Worm (Caenorhabditis elegans) whole organism, L4 larva: ENCODE data around the gene C47E8.1.

ENCODE experiments used
- F26F4.8 ChIP-seq: fragments of 200-800 bp; sonication (Bioruptor generic); conservative IDR thresholded peaks from 2 replicates; pipeline ENCODE4 v1.3.6; 2022; ENCODE audit warnings: missing genetic modification characterization, missing compliant biosample characterization
- Y48G9A.11 ChIP-seq: fragments of 200-800 bp; sonication (Bioruptor generic); IDR thresholded peaks from 2 replicates; pipeline ENCODE4 v1.3.6; 2022; ENCODE audit warnings: missing genetic modification reagents, missing genetic modification characterization, missing compliant biosample characterization
- Y75B8A.6 ChIP-seq: fragments of 200-800 bp; sonication (Bioruptor generic); IDR thresholded peaks from 2 replicates; pipeline ENCODE4 v1.3.6; 2022; ENCODE audit warnings: missing genetic modification reagents, missing genetic modification characterization, missing compliant biosample characterization
- ZK546.5 ChIP-seq, 2 experiments: sonication (generic microtip); optimal IDR thresholded peaks; 2 replicates each; lab custom pipeline; 2017; ENCODE audit warnings: missing biosample characterization in 2 of 2, missing genetic modification characterization in 2 of 2
- aha-1 ChIP-seq: fragments of 150-350 bp; peaks from one replicate; lab custom pipeline; 2014; ENCODE audit warnings: missing biosample characterization, missing genetic modification characterization
- aly-2 ChIP-seq: sonication (generic microtip); optimal IDR thresholded peaks from 2 replicates; lab custom pipeline; 2018; ENCODE audit warnings: missing biosample characterization, missing genetic modification characterization
- ama-1 ChIP-seq: fragments of 150-350 bp; optimal IDR thresholded peaks from 2 replicates; lab custom pipeline; 2014; ENCODE audit warnings: inconsistent platforms, mixed read lengths
- ceh-20 ChIP-seq: fragments of 200-800 bp; sonication (Bioruptor generic); IDR thresholded peaks from 2 replicates; pipeline ENCODE4 v1.3.6; 2022; ENCODE audit warnings: missing genetic modification reagents, missing genetic modification characterization, missing compliant biosample characterization
- ceh-32 ChIP-seq: sonication (generic microtip); optimal IDR thresholded peaks from 2 replicates; lab custom pipeline; 2016; ENCODE audit warnings: mild to moderate bottlenecking, missing genetic modification characterization, missing compliant biosample characterization; ENCODE audit not compliant: poor library complexity
- ceh-44 ChIP-seq: fragments of 200-800 bp; sonication (Bioruptor generic); IDR thresholded peaks from 2 replicates; pipeline ENCODE4 v1.3.6; 2022; ENCODE audit warnings: missing genetic modification reagents, missing genetic modification characterization, missing compliant biosample characterization
- ceh-62 ChIP-seq: sonication (generic microtip); optimal IDR thresholded peaks from 2 replicates; lab custom pipeline; 2017; ENCODE audit warnings: missing biosample characterization, missing genetic modification characterization
- daf-12 ChIP-seq: fragments of 150-350 bp; optimal IDR thresholded peaks from 2 replicates; lab custom pipeline; 2014; ENCODE audit warnings: missing biosample characterization, missing genetic modification reagents, missing genetic modification characterization
- daf-16 ChIP-seq, 3 experiments: sonication (generic microtip); optimal IDR thresholded peaks; 2 replicates each; lab custom pipeline; 2016 to 2017; ENCODE audit warnings: missing genetic modification characterization in 3 of 3, missing genetic modification reagents in 3 of 3, mild to moderate bottlenecking in 2 of 3, missing compliant biosample characterization in 2 of 3, missing biosample characterization in 1 of 3, moderate library complexity in 1 of 3
- daf-19 ChIP-seq: fragments of 200-800 bp; sonication (Bioruptor generic); conservative IDR thresholded peaks from 2 replicates; pipeline ENCODE4 v1.3.6; 2022; ENCODE audit warnings: missing genetic modification characterization, missing compliant biosample characterization
- dmd-6 ChIP-seq: fragments of 200-800 bp; sonication (Bioruptor generic); IDR thresholded peaks from 2 replicates; pipeline ENCODE4 v1.3.6; 2022; ENCODE audit warnings: missing genetic modification reagents, missing genetic modification characterization, missing compliant biosample characterization
- dmd-8 ChIP-seq: fragments of 200-800 bp; sonication (Bioruptor generic); IDR thresholded peaks from 2 replicates; pipeline ENCODE4 v1.3.6; 2022; ENCODE audit warnings: missing genetic modification characterization, missing compliant biosample characterization
- egl-27 ChIP-seq: sonication (generic microtip); optimal IDR thresholded peaks from 3 replicates; lab custom pipeline; 2017; ENCODE audit warnings: missing biosample characterization, missing genetic modification reagents, missing genetic modification characterization
- hlh-30 ChIP-seq: sonication (generic microtip); optimal IDR thresholded peaks from 2 replicates; lab custom pipeline; 2017; ENCODE audit warnings: antibody characterized with exemption, mild to moderate bottlenecking, missing genetic modification characterization, missing compliant biosample characterization; ENCODE audit not compliant: insufficient read depth
- jun-1 ChIP-seq: fragments of 150-350 bp; optimal IDR thresholded peaks from 2 replicates; lab custom pipeline; 2014; ENCODE audit warnings: missing biosample characterization, missing genetic modification reagents, missing genetic modification characterization
- lin-39 ChIP-seq: fragments of 150-350 bp; optimal IDR thresholded peaks from 2 replicates; lab custom pipeline; 2014; ENCODE audit warnings: missing biosample characterization, missing genetic modification reagents, missing genetic modification characterization
- mdl-1 ChIP-seq, 2 experiments: fragments of 150-350 bp in 1 of 2; sonication (generic microtip) in 1 of 2; optimal IDR thresholded peaks; 2 replicates each; lab custom pipeline; 2014 to 2017; ENCODE audit warnings: missing biosample characterization in 2 of 2, missing genetic modification characterization in 2 of 2
- mes-2 ChIP-seq: sonication (generic microtip); optimal IDR thresholded peaks from 2 replicates; lab custom pipeline; 2016; ENCODE audit warnings: missing genotype, mild to moderate bottlenecking, missing genetic modification characterization, missing compliant biosample characterization; ENCODE audit not compliant: poor library complexity, severe bottlenecking
- mxl-2 ChIP-seq: fragments of 200-800 bp; sonication (Bioruptor generic); conservative IDR thresholded peaks from 2 replicates; pipeline ENCODE4 v1.3.6; 2022; ENCODE audit warnings: missing genetic modification reagents, missing genetic modification characterization, missing compliant biosample characterization
- mxl-3 ChIP-seq: fragments of 200-800 bp; sonication (Bioruptor generic); optimal IDR thresholded peaks from 2 replicates; lab custom pipeline; 2018; ENCODE audit warnings: mild to moderate bottlenecking, missing genetic modification characterization, missing compliant biosample characterization
- nhr-28 ChIP-seq: fragments of 150-350 bp; optimal IDR thresholded peaks from 2 replicates; lab custom pipeline; 2014; ENCODE audit warnings: missing biosample characterization, missing genetic modification characterization
- nhr-42 ChIP-seq: fragments of 200-800 bp; sonication (Bioruptor generic); IDR thresholded peaks from 2 replicates; pipeline ENCODE4 v1.3.6; 2022; ENCODE audit warnings: missing genetic modification characterization, missing compliant biosample characterization
- nhr-48 ChIP-seq: sonication (generic microtip); optimal IDR thresholded peaks from 2 replicates; lab custom pipeline; 2016; ENCODE audit warnings: mild to moderate bottlenecking, missing genetic modification characterization, missing compliant biosample characterization
- nhr-77 ChIP-seq: fragments of 150-350 bp; optimal IDR thresholded peaks from 2 replicates; lab custom pipeline; 2014; ENCODE audit warnings: missing biosample characterization, missing genetic modification characterization
- set-16 ChIP-seq: fragments of 200-800 bp; sonication (Bioruptor generic); IDR thresholded peaks from 2 replicates; pipeline ENCODE4 v1.3.6; 2022; ENCODE audit warnings: missing genetic modification reagents, missing genetic modification characterization, missing compliant biosample characterization
- snpc-1.2 ChIP-seq: fragments of 200-800 bp; sonication (Bioruptor generic); IDR thresholded peaks from 2 replicates; pipeline ENCODE4 v1.3.6; 2022; ENCODE audit warnings: missing genetic modification reagents, missing genetic modification characterization, missing compliant biosample characterization
- snpc-4 ChIP-seq: fragments of 150-350 bp; optimal IDR thresholded peaks from 2 replicates; lab custom pipeline; 2014; ENCODE audit warnings: missing biosample characterization, missing genetic modification characterization
- spr-1 ChIP-seq: sonication (generic microtip); optimal IDR thresholded peaks from 2 replicates; lab custom pipeline; 2016; ENCODE audit warnings: mild to moderate bottlenecking, missing genetic modification characterization, missing compliant biosample characterization
- spr-3 ChIP-seq: fragments of 200-800 bp; sonication (Bioruptor generic); optimal IDR thresholded peaks from 2 replicates; lab custom pipeline; 2018; ENCODE audit warnings: mild to moderate bottlenecking, missing genetic modification characterization, missing compliant biosample characterization
- unc-130 ChIP-seq: sonication (generic microtip); optimal IDR thresholded peaks from 2 replicates; lab custom pipeline; 2016; ENCODE audit warnings: missing genetic modification reagents, missing genetic modification characterization, missing compliant biosample characterization
- unc-39 ChIP-seq: sonication (generic microtip); optimal IDR thresholded peaks from 2 replicates; lab custom pipeline; 2017; ENCODE audit warnings: missing biosample characterization, missing genetic modification characterization
- unc-62 ChIP-seq, 3 experiments: fragments of 150-350 bp in 1 of 3; sonication (generic microtip); optimal IDR thresholded peaks in 2 of 3; peaks in 1 of 3; 1 replicate in 1 of 3; 2 replicates in 2 of 3; lab custom pipeline; 2014 to 2017; ENCODE audit warnings: missing biosample characterization in 3 of 3, missing genetic modification characterization in 3 of 3, missing genetic modification reagents in 3 of 3, missing genotype in 1 of 3

C47E8.1 gene

DNA sequence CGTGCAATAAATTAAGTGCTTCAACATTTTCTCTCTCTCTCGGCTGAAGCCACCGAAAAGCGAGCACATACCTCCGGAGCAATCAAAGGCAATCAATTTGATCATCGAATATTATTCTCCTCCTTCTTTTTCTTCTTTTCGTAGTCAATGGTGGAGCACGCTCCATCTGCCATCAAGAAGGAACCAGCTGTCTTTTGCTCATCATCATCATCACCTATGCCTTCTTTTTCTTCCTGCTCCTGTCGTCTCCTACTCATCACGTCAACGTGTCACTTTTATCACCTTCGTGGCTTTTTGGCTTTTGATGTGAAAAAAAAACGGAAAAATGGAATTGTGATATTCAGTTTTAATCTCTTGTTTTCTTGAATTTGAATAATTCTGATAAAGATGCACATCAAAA is 40.2 kb upstream of the C47E8.1 start:
- no peak for TF ChIP-seq spr-3
- TF ChIP-seq lin-39 (tag; lab: Kevin White, UChicago), result no peak
- peak in 1 of 2 experiments; percentile 60 for TF ChIP-seq unc-62 (GFP tag; optimal IDR thresholded peaks at IDR 0.05 in 1 of 2; lab: Kevin White, UChicago)
- TF ChIP-seq unc-62 (tag; optimal IDR thresholded peaks at IDR 0.05; lab: Kevin White, UChicago), result no peak
- TF ChIP-seq ceh-20 (GFP tag; lab: Robert Waterston, UW), result peak; percentile 50; the same call in 1 of the 2 replicates

DNA sequence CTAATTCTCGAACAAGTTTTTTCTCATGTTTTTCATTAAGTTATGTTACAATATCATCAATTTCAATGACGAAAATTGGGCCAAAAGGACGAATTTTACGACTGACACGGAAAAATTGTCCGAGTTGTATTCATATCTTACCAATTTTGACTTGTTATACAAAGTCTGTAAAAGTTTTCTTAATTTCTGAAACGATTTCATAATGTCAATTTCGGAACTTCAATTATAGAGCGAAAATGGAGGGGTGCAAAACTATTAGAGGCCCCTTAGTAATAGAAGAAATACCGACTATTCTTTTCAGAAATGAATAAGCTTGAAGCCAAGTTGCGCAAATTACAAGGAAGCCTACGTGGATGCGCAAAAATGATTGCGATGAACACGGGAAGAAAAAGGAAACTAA is 34.2 kb upstream of the C47E8.1 start, which contains the start of gene F43D2.3:
Gene F43D2.3, plus strand, starts transcription at position 301 of the 400 bp plus-strand sequence.
- TF ChIP-seq Y75B8A.6 (GFP tag; lab: Robert Waterston, UW) (no peak), daf-16 (GFP tag; optimal IDR thresholded peaks at IDR 0.05; lab: Kevin White, UChicago) (no peak), daf-16 (tag; optimal IDR thresholded peaks at IDR 0.05; lab: Kevin White, UChicago) (no peak)

DNA sequence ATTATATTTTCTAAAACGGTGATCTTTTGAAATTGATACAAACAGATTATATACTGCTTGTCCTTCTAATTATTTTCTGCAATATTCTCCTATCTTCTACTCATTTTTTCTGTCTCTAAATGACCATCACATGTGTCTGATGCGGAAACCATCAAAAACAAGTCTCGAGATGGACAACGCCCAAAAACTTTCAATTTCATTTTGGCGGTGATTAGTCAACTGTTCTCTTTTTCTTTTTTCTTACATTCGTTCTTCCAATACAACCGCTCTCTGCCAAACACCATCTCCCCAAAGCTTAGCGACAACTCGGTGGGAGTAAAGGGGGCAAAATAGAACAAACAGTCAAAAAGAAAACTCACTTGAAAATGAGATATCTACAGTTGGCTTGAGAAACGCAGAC is 32.5 kb upstream of the C47E8.1 start:
- no peak for TF ChIP-seq egl-27 (tag; lab: Kevin White, UChicago)
- no peak for TF ChIP-seq nhr-42 (GFP tag; lab: Robert Waterston, UW)
- peak; percentile 17; the same call in 1 of the 2 replicates for TF ChIP-seq dmd-6
- peak in 1 of 2 experiments; percentile 60 for TF ChIP-seq unc-62 (GFP tag; optimal IDR thresholded peaks at IDR 0.05 in 1 of 2; lab: Kevin White, UChicago)
- no peak for TF ChIP-seq unc-62 (tag; optimal IDR thresholded peaks at IDR 0.05; lab: Kevin White, UChicago)
- TF ChIP-seq mes-2, result no peak
- peak; percentile 43 for TF ChIP-seq hlh-30 (tag; lab: Kevin White, UChicago)
- no peak for TF ChIP-seq spr-3
- no peak for TF ChIP-seq dmd-8
- no peak for TF ChIP-seq jun-1 (tag; lab: Kevin White, UChicago)
- TF ChIP-seq F26F4.8 (GFP tag; lab: Robert Waterston, UW), result no peak
- no peak for TF ChIP-seq ama-1 (lab: Kevin White, UChicago)
- TF ChIP-seq ceh-32, result no peak
- TF ChIP-seq ceh-44, result no peak
- TF ChIP-seq nhr-28, result peak; percentile 30
- peak in 1 of 2 experiments; percentile 29 for TF ChIP-seq mdl-1 (tag; optimal IDR thresholded peaks at IDR 0.05; lab: Kevin White, UChicago)
- no peak for TF ChIP-seq snpc-1.2 (GFP tag; lab: Robert Waterston, UW)
- TF ChIP-seq set-16 (GFP tag; lab: Robert Waterston, UW), result no peak
- peak; percentile 39 for TF ChIP-seq mxl-3 (GFP tag; lab: Kevin White, UChicago)

DNA sequence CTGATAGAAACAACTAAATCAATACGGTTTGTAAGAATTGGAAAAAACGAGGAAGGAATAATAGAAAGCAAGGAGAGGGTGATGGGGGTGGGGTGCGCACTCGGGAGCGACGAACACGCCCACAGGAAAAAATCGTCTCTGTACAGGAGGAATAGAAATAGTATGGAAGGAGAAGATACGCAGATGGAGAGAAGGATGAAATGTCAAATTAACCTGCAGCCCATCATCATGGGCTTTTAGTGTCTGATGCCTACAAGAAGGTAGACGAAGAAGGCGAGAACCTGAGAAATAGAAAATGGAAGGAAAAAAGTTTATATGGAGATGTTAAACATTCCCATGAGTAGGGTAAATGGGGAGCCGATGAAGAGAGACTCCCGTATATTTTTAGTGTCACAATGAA is 30.7 kb upstream of the C47E8.1 start, which contains the start of gene F43D2.6:
Gene F43D2.6, minus strand, starts transcription at position 62 of the 400 bp plus-strand sequence.
- TF ChIP-seq mes-2 (no peak), daf-12 (tag; lab: Kevin White, UChicago) (no peak), nhr-77 (tag; lab: Kevin White, UChicago) (no peak), nhr-48 (tag; lab: Kevin White, UChicago) (no peak), ZK546.5 (tag; optimal IDR thresholded peaks at IDR 0.05; lab: Kevin White, UChicago) (no peak), Y48G9A.11 (no peak), snpc-4 (tag; lab: Kevin White, UChicago) (no peak), ama-1 (lab: Kevin White, UChicago) (no peak), jun-1 (tag; lab: Kevin White, UChicago) (no peak), ceh-32 (no peak), unc-39 (tag; lab: Kevin White, UChicago) (no peak), aha-1 (tag; lab: Kevin White, UChicago) (no peak), unc-130 (no peak), aly-2 (tag; lab: Kevin White, UChicago) (no peak), unc-62 (GFP tag; optimal IDR thresholded peaks at IDR 0.05 in 1 of 2; lab: Kevin White, UChicago) (no peak), unc-62 (tag; optimal IDR thresholded peaks at IDR 0.05; lab: Kevin White, UChicago) (no peak), ceh-62 (tag; lab: Kevin White, UChicago) (no peak), mxl-2 (no peak), daf-19 (GFP tag; lab: Robert Waterston, UW) (no peak), spr-1 (no peak)
